Fruit fly (Drosophila melanogaster) whole organism, embryonic: ENCODE measurements around the gene aop.

Source experiments
- Atf3 ChIP-seq: fragments of 200-800 bp; sonication (Bioruptor generic); optimal IDR thresholded peaks from 3 replicates; lab custom pipeline; 2016; ENCODE audit warnings: missing biosample characterization, missing genetic modification characterization
- Atf6 ChIP-seq: fragments of 200-800 bp; sonication (Bioruptor generic); IDR thresholded peaks from 2 replicates; pipeline ENCODE4 v1.3.6; 2022; ENCODE audit warnings: missing biosample characterization, missing genetic modification characterization
- B-H2 ChIP-seq: fragments of 200-800 bp; sonication (Bioruptor generic); optimal IDR thresholded peaks from 2 replicates; lab custom pipeline; 2018; ENCODE audit warnings: missing biosample characterization, mild to moderate bottlenecking, missing genetic modification characterization
- CG11093 ChIP-seq: fragments of 200-800 bp; sonication (Bioruptor generic); IDR thresholded peaks from 3 replicates; pipeline ENCODE4 v1.3.6; 2022; ENCODE audit warnings: missing biosample characterization, missing genetic modification characterization
- CG11723 ChIP-seq: fragments of 200-800 bp; sonication (Bioruptor generic); optimal IDR thresholded peaks from 2 replicates; lab custom pipeline; 2017; ENCODE audit warnings: missing biosample characterization, mild to moderate bottlenecking, missing genetic modification characterization
- CG12071 ChIP-seq: fragments of 200-800 bp; sonication (Bioruptor generic); optimal IDR thresholded peaks from 3 replicates; lab custom pipeline; 2018; ENCODE audit warnings: missing biosample characterization, mild to moderate bottlenecking, missing genetic modification characterization
- CG12942 ChIP-seq: fragments of 200-800 bp; sonication (Bioruptor generic); optimal IDR thresholded peaks from 3 replicates; lab custom pipeline; 2016; ENCODE audit warnings: missing biosample characterization, missing genetic modification characterization
- CG13287 ChIP-seq: fragments of 200-800 bp; sonication (Bioruptor generic); IDR thresholded peaks from 2 replicates; pipeline ENCODE4 v1.3.6; 2022; ENCODE audit warnings: missing biosample characterization, missing genetic modification characterization; ENCODE audit not compliant: partially characterized antibody
- CG13424 ChIP-seq: fragments of 200-800 bp; sonication (Bioruptor generic); optimal IDR thresholded peaks from 2 replicates; lab custom pipeline; 2019; ENCODE audit warnings: missing biosample characterization, mild to moderate bottlenecking, missing genetic modification characterization, moderate library complexity
- CG14441 ChIP-seq: fragments of 200-800 bp; sonication (Bioruptor generic); IDR thresholded peaks from 2 replicates; pipeline ENCODE4 v1.3.6; 2022; ENCODE audit warnings: missing biosample characterization, missing genetic modification characterization
- CG17359 ChIP-seq: fragments of 200-800 bp; sonication (Bioruptor generic); optimal IDR thresholded peaks from 3 replicates; lab custom pipeline; 2018; ENCODE audit warnings: missing biosample characterization, mild to moderate bottlenecking, missing genetic modification characterization, moderate library complexity
- CG18619 ChIP-seq: fragments of 200-800 bp; sonication (Bioruptor generic); optimal IDR thresholded peaks from 3 replicates; lab custom pipeline; 2017; ENCODE audit warnings: missing biosample characterization, mild to moderate bottlenecking, missing genetic modification characterization
- CG18764 ChIP-seq: fragments of 200-800 bp; sonication (Bioruptor generic); optimal IDR thresholded peaks from 3 replicates; lab custom pipeline; 2016; ENCODE audit warnings: missing biosample characterization, missing genetic modification characterization
- CG2116 ChIP-seq: fragments of 200-800 bp; sonication (Bioruptor generic); optimal IDR thresholded peaks from 3 replicates; lab custom pipeline; 2018; ENCODE audit warnings: missing biosample characterization, mild to moderate bottlenecking, missing genetic modification characterization
- CG32532 ChIP-seq: fragments of 200-800 bp; sonication (Bioruptor generic); IDR thresholded peaks from 2 replicates; pipeline ENCODE4 v1.3.6; 2022; ENCODE audit warnings: missing biosample characterization, missing genetic modification characterization
- CG34224 ChIP-seq: fragments of 200-800 bp; sonication (Bioruptor generic); IDR thresholded peaks from 3 replicates; pipeline ENCODE4 v1.3.6; 2022; ENCODE audit warnings: missing biosample characterization, missing genetic modification characterization; ENCODE audit not compliant: partially characterized antibody
- CG8478 ChIP-seq: fragments of >200 bp; optimal IDR thresholded peaks from 2 replicates; lab custom pipeline; 2018
- CG8765 ChIP-seq: fragments of 200-800 bp; sonication (Bioruptor generic); IDR thresholded peaks from 2 replicates; pipeline ENCODE4 v1.3.6; 2022; ENCODE audit warnings: missing biosample characterization, missing genetic modification characterization
- CG8924 ChIP-seq: fragments of 200-800 bp; optimal IDR thresholded peaks from 3 replicates; lab custom pipeline; 2019; ENCODE audit warnings: missing biosample characterization, mild to moderate bottlenecking, missing genetic modification characterization, moderate library complexity
- CG8944 ChIP-seq: fragments of 200-800 bp; sonication (Bioruptor generic); optimal IDR thresholded peaks from 3 replicates; lab custom pipeline; 2016; ENCODE audit warnings: missing biosample characterization, missing genetic modification characterization
- CG9727 ChIP-seq: fragments of 200-800 bp; sonication (Bioruptor generic); optimal IDR thresholded peaks from 3 replicates; lab custom pipeline; 2017; ENCODE audit warnings: missing biosample characterization, mild to moderate bottlenecking, missing genetic modification characterization
- Chrac-16 ChIP-seq: fragments of 200-800 bp; sonication (Bioruptor generic); optimal IDR thresholded peaks from 3 replicates; lab custom pipeline; 2016; ENCODE audit warnings: missing biosample characterization, missing genetic modification characterization
- E2f1 ChIP-seq: fragments of 200-800 bp; sonication (Bioruptor generic); IDR thresholded peaks from 2 replicates; pipeline ENCODE4 v1.3.6; 2022; ENCODE audit warnings: missing biosample characterization, missing genetic modification characterization
- E2f2 ChIP-seq: fragments of 200-800 bp; sonication (Bioruptor generic); IDR thresholded peaks from 2 replicates; pipeline ENCODE4 v1.3.6; 2022; ENCODE audit warnings: missing biosample characterization, missing genetic modification characterization
- Ets97D ChIP-seq: fragments of 200-800 bp; sonication (Bioruptor generic); optimal IDR thresholded peaks from 3 replicates; lab custom pipeline; 2016; ENCODE audit warnings: missing biosample characterization, missing genetic modification characterization
- Max ChIP-seq: fragments of 200-800 bp; sonication (Bioruptor generic); optimal IDR thresholded peaks from 2 replicates; lab custom pipeline; 2016; ENCODE audit warnings: missing biosample characterization, mild to moderate bottlenecking, missing genetic modification characterization
- Nf-YB ChIP-seq: fragments of 200-800 bp; sonication (Bioruptor generic); optimal IDR thresholded peaks from 3 replicates; lab custom pipeline; 2019; ENCODE audit warnings: missing biosample characterization, mild to moderate bottlenecking, missing genetic modification characterization, moderate library complexity
- Scr ChIP-seq: fragments of 200-800 bp; sonication (Bioruptor generic); IDR thresholded peaks from 2 replicates; pipeline ENCODE4 v1.3.6; 2022; ENCODE audit warnings: missing biosample characterization, missing genetic modification characterization; ENCODE audit not compliant: partially characterized antibody
- Sox102F ChIP-seq: fragments of 200-800 bp; sonication (Bioruptor generic); optimal IDR thresholded peaks from 2 replicates; lab custom pipeline; 2018; ENCODE audit warnings: missing biosample characterization, mild to moderate bottlenecking, missing genetic modification characterization, moderate library complexity
- Xbp1 ChIP-seq: fragments of 200-800 bp; sonication (Bioruptor generic); optimal IDR thresholded peaks from 3 replicates; lab custom pipeline; 2016; ENCODE audit warnings: missing biosample characterization, mild to moderate bottlenecking, missing genetic modification characterization
- ab ChIP-seq: fragments of 200-800 bp; sonication (Bioruptor generic); optimal IDR thresholded peaks from 2 replicates; lab custom pipeline; 2016; ENCODE audit warnings: missing biosample characterization, missing genetic modification characterization
- az2 ChIP-seq: fragments of 200-800 bp; sonication (Bioruptor generic); optimal IDR thresholded peaks from 3 replicates; lab custom pipeline; 2016; ENCODE audit warnings: missing biosample characterization, missing genetic modification characterization
- bsh ChIP-seq, 2 experiments: fragments of 200-800 bp; sonication (Bioruptor generic); optimal IDR thresholded peaks; 2 replicates each; lab custom pipeline; 2017 to 2018; ENCODE audit warnings: mild to moderate bottlenecking in 2 of 2, missing biosample characterization in 2 of 2, missing genetic modification characterization in 2 of 2, moderate library complexity in 1 of 2
- cwo ChIP-seq: fragments of 200-800 bp; sonication (Bioruptor generic); optimal IDR thresholded peaks from 3 replicates; lab custom pipeline; 2017; ENCODE audit warnings: missing biosample characterization, missing genetic modification characterization, mild to moderate bottlenecking, moderate library complexity, missing genetic modification reagents
- dm ChIP-seq: fragments of 200-800 bp; sonication (Bioruptor generic); optimal IDR thresholded peaks from 3 replicates; lab custom pipeline; 2016; ENCODE audit warnings: missing biosample characterization, missing genetic modification characterization
- dmrt99B ChIP-seq: fragments of 200-800 bp; sonication (Bioruptor generic); optimal IDR thresholded peaks from 2 replicates; lab custom pipeline; 2018; ENCODE audit warnings: missing biosample characterization, mild to moderate bottlenecking, missing genetic modification characterization, moderate library complexity
- fd64A ChIP-seq: fragments of 200-800 bp; sonication (Bioruptor generic); optimal IDR thresholded peaks from 3 replicates; lab custom pipeline; 2018; ENCODE audit warnings: missing biosample characterization, mild to moderate bottlenecking, missing genetic modification characterization
- ftz-f1 ChIP-seq: fragments of 200-800 bp; sonication (Bioruptor generic); optimal IDR thresholded peaks from 2 replicates; lab custom pipeline; 2016; ENCODE audit warnings: missing biosample characterization, missing genetic modification characterization
- grau ChIP-seq: fragments of 200-800 bp; optimal IDR thresholded peaks from 3 replicates; lab custom pipeline; 2019; ENCODE audit warnings: missing biosample characterization, mild to moderate bottlenecking, missing genetic modification characterization, moderate library complexity
- hb ChIP-seq: fragments of 200-800 bp; sonication (Bioruptor generic); IDR thresholded peaks from 3 replicates; pipeline ENCODE4 v1.3.6; 2022; ENCODE audit warnings: missing biosample characterization, missing genetic modification characterization; ENCODE audit not compliant: partially characterized antibody
- nerfin-2 ChIP-seq: fragments of 200-800 bp; sonication (Bioruptor generic); IDR thresholded peaks from 2 replicates; pipeline ENCODE4 v1.3.6; 2022; ENCODE audit warnings: missing biosample characterization, missing genetic modification characterization; ENCODE audit not compliant: partially characterized antibody
- pfk ChIP-seq: fragments of 200-800 bp; sonication (Bioruptor generic); optimal IDR thresholded peaks from 2 replicates; lab custom pipeline; 2018; ENCODE audit warnings: missing biosample characterization, mild to moderate bottlenecking, missing genetic modification characterization, moderate library complexity
- phol ChIP-seq: fragments of 200-800 bp; sonication (Bioruptor generic); optimal IDR thresholded peaks from 3 replicates; lab custom pipeline; 2018; ENCODE audit warnings: missing biosample characterization, mild to moderate bottlenecking, missing genetic modification characterization, moderate library complexity
- ranshi ChIP-seq: fragments of 200-800 bp; sonication (Bioruptor generic); IDR thresholded peaks from 2 replicates; pipeline ENCODE4 v1.3.6; 2022; ENCODE audit warnings: missing biosample characterization, missing genetic modification characterization
- salm ChIP-seq: fragments of 200-800 bp; sonication (Bioruptor generic); optimal IDR thresholded peaks from 2 replicates; lab custom pipeline; 2018; ENCODE audit warnings: missing biosample characterization, mild to moderate bottlenecking, missing genetic modification characterization
- sd ChIP-seq: fragments of 200-800 bp; sonication (Bioruptor generic); optimal IDR thresholded peaks from 3 replicates; lab custom pipeline; 2018; ENCODE audit warnings: missing biosample characterization, mild to moderate bottlenecking, missing genetic modification characterization, moderate library complexity
- ttk ChIP-seq: fragments of 200-800 bp; sonication (Bioruptor generic); IDR thresholded peaks from 2 replicates; pipeline ENCODE4 v2.1.2; 2022; ENCODE audit warnings: missing biosample characterization, missing genetic modification characterization
- twi ChIP-seq: fragments of 200-800 bp; optimal IDR thresholded peaks from 2 replicates; lab custom pipeline; 2019; ENCODE audit warnings: missing biosample characterization, mild to moderate bottlenecking, missing genetic modification characterization, moderate library complexity
- unpg ChIP-seq: fragments of 200-800 bp; sonication (Bioruptor generic); optimal IDR thresholded peaks from 3 replicates; lab custom pipeline; 2018; ENCODE audit warnings: missing biosample characterization, mild to moderate bottlenecking, missing genetic modification characterization, moderate library complexity
- zf30C ChIP-seq: fragments of 200-800 bp; sonication (Bioruptor generic); optimal IDR thresholded peaks from 3 replicates; lab custom pipeline; 2018; ENCODE audit warnings: missing biosample characterization, mild to moderate bottlenecking, missing genetic modification characterization

aop gene

dm6 chr2L:2220573-2221332 lies 42.2 kb upstream of the aop start, which contains the start of gene papi (continued):
- TF ChIP-seq salm (tag; lab: Kevin White, UChicago) (peak; percentile 6), CG12942 (GFP tag; lab: Kevin White, UChicago) (no peak), ttk (GFP tag; lab: Robert Waterston, UW) (no peak), E2f1 (GFP tag; lab: Robert Waterston, UW) (no peak), Atf3 (no peak), CG9727 (no peak), sd (peak; percentile 75), hb (GFP tag; lab: Robert Waterston, UW) (no peak), CG11093 (GFP tag; lab: Robert Waterston, UW) (no peak), CG12071 (no peak), CG8765 (GFP tag; lab: Robert Waterston, UW) (no peak), CG32532 (GFP tag; lab: Robert Waterston, UW) (no peak), Scr (GFP tag; lab: Robert Waterston, UW) (no peak), E2f2 (GFP tag; lab: Robert Waterston, UW) (peak; percentile 31; the same call in 1 of the 2 replicates), twi (tag; lab: Kevin White, UChicago) (no peak), ftz-f1 (no peak), phol (peak; percentile 3), CG13287 (GFP tag; lab: Robert Waterston, UW) (0 out of 2 replicates have a peak, but pooled peaks have one; percentile 15), CG17359 (no peak), cwo (peak; percentile 66), nerfin-2 (GFP tag; lab: Robert Waterston, UW) (no peak), CG8924 (tag; lab: Kevin White, UChicago) (peak; percentile 48), Xbp1 (peak; percentile 9), pfk (GFP tag; lab: Kevin White, UChicago) (no peak), CG18619 (GFP tag; lab: Kevin White, UChicago) (no peak), ab (no peak), CG13424 (tag; lab: Kevin White, UChicago) (no peak), az2 (GFP tag; lab: Kevin White, UChicago) (no peak), CG18764 (GFP tag; lab: Kevin White, UChicago) (no peak), Chrac-16 (GFP tag; lab: Kevin White, UChicago) (no peak), CG2116 (GFP tag; lab: Kevin White, UChicago) (no peak), Sox102F (GFP tag; lab: Kevin White, UChicago) (no peak), Nf-YB (GFP tag; lab: Kevin White, UChicago) (no peak), zf30C (GFP tag; lab: Kevin White, UChicago) (no peak), ranshi (GFP tag; lab: Robert Waterston, UW) (no peak), grau (tag; lab: Kevin White, UChicago) (peak; percentile 3), CG8478 (lab: Kevin White, UChicago) (no peak), fd64A (GFP tag; lab: Kevin White, UChicago) (no peak), bsh (GFP tag; optimal IDR thresholded peaks at IDR 0.05; lab: Kevin White, UChicago) (no peak), dm (GFP tag; lab: Kevin White, UChicago) (peak; percentile 67), Ets97D (GFP tag; lab: Kevin White, UChicago) (peak; percentile 31), Atf6 (GFP tag; lab: Robert Waterston, UW) (no peak), B-H2 (GFP tag; lab: Kevin White, UChicago) (peak; percentile 53), Max (GFP tag; lab: Kevin White, UChicago) (peak; percentile 69), CG34224 (GFP tag; lab: Robert Waterston, UW) (no peak), unpg (GFP tag; lab: Kevin White, UChicago) (no peak), CG11723 (GFP tag; lab: Kevin White, UChicago) (no peak), dmrt99B (tag; lab: Kevin White, UChicago) (no peak), CG14441 (GFP tag; lab: Robert Waterston, UW) (no peak), CG8944 (GFP tag; lab: Kevin White, UChicago) (no peak)
